Fruit fly (Drosophila melanogaster): ENCODE results near the gene ssx.

ssx gene

dm6 chrX:1387149-1387752 lies 16.9 kb downstream of the ssx start (continued):
- TF ChIP-seq CG11085 (GFP tag; IDR thresholded peaks at IDR 0.05): no peak
- no peak for TF ChIP-seq CG10462 (GFP tag; optimal IDR thresholded peaks at IDR 0.05)
- TF ChIP-seq CG30403 (GFP tag; optimal IDR thresholded peaks at IDR 0.05): no peak
- TF ChIP-seq Fer2 (tag; optimal IDR thresholded peaks at IDR 0.05): no peak
- TF ChIP-seq CG4707 (GFP tag; optimal IDR thresholded peaks at IDR 0.05): no peak
- no peak for TF ChIP-seq ind (GFP tag; optimal IDR thresholded peaks at IDR 0.05)
- no peak for TF ChIP-seq E2f1 (GFP tag; IDR thresholded peaks at IDR 0.05)
- TF ChIP-seq bab2 (GFP tag; optimal IDR thresholded peaks at IDR 0.05): no peak
- no peak for TF ChIP-seq dysf (GFP tag; IDR thresholded peaks at IDR 0.05)
- no peak for TF ChIP-seq CkIIα-i1 (GFP tag; IDR thresholded peaks at IDR 0.05)
- TF ChIP-seq otp (GFP tag; IDR thresholded peaks at IDR 0.05): no peak
- no peak for TF ChIP-seq Mrtf (GFP tag; IDR thresholded peaks at IDR 0.05)
- peak; percentile 47 for TF ChIP-seq CG15601 (tag; optimal IDR thresholded peaks at IDR 0.05)
- TF ChIP-seq inv (GFP tag; IDR thresholded peaks at IDR 0.05; ENCODE audit: partially characterized antibody): no peak
- no peak for TF ChIP-seq CHES-1-like (GFP tag; optimal IDR thresholded peaks at IDR 0.05)
- no peak for TF ChIP-seq HLH4C (GFP tag; IDR thresholded peaks at IDR 0.05; ENCODE audit: partially characterized antibody)
- TF ChIP-seq Antp (GFP tag; optimal IDR thresholded peaks at IDR 0.05): no peak
- no peak for TF ChIP-seq CG8290 (GFP tag; optimal IDR thresholded peaks at IDR 0.05)
- TF ChIP-seq CG8290 (tag; optimal IDR thresholded peaks at IDR 0.05): peak in 1 of 2 experiments; percentile 34
- TF ChIP-seq Ets65A (GFP tag): no peak
- TF ChIP-seq pfk (GFP tag; optimal IDR thresholded peaks at IDR 0.05): peak; percentile 55
- no peak for TF ChIP-seq hkb (optimal IDR thresholded peaks at IDR 0.05)
- no peak for TF ChIP-seq hkb (GFP tag; IDR thresholded peaks at IDR 0.05)
- peak; percentile 56 for TF ChIP-seq GATAe (GFP tag; conservative IDR thresholded peaks at IDR 0.05)
- TF ChIP-seq her (GFP tag; optimal IDR thresholded peaks at IDR 0.05): no peak
- no peak for TF ChIP-seq CG17829 (tag; optimal IDR thresholded peaks at IDR 0.05)
- TF ChIP-seq tx (GFP tag; optimal IDR thresholded peaks at IDR 0.05): no peak
- TF ChIP-seq cas (GFP tag; IDR thresholded peaks at IDR 0.05): no peak
- no peak for TF ChIP-seq pho (GFP tag; optimal IDR thresholded peaks at IDR 0.05)
- no peak for TF ChIP-seq shn (GFP tag; optimal IDR thresholded peaks at IDR 0.05)
- TF ChIP-seq CG8388 (GFP tag; optimal IDR thresholded peaks at IDR 0.05): no peak
- no peak for TF ChIP-seq CTCF (GFP tag; optimal IDR thresholded peaks at IDR 0.05)
- TF ChIP-seq fru (optimal IDR thresholded peaks at IDR 0.05): no peak
- no peak for TF ChIP-seq Abd-B (GFP tag; optimal IDR thresholded peaks at IDR 0.05)
- TF ChIP-seq CG3995 (GFP tag; optimal IDR thresholded peaks at IDR 0.05): no peak
- TF ChIP-seq sc (optimal IDR thresholded peaks at IDR 0.05): no peak
- TF ChIP-seq sc (GFP tag; optimal IDR thresholded peaks at IDR 0.05): peak; percentile 18
- TF ChIP-seq CG9609 (GFP tag; optimal IDR thresholded peaks at IDR 0.05): no peak
- TF ChIP-seq CG3847 (GFP tag; IDR thresholded peaks at IDR 0.05): no peak
- no peak for TF ChIP-seq scrt (GFP tag; optimal IDR thresholded peaks at IDR 0.05)
- no peak for TF ChIP-seq gt (GFP tag; IDR thresholded peaks at IDR 0.05)
- TF ChIP-seq CG30431 (GFP tag; optimal IDR thresholded peaks at IDR 0.05): no peak
- no peak for TF ChIP-seq Myb (GFP tag; optimal IDR thresholded peaks at IDR 0.05)
- TF ChIP-seq D19B (GFP tag; optimal IDR thresholded peaks at IDR 0.05): no peak
- no peak for TF ChIP-seq zen (tag; optimal IDR thresholded peaks at IDR 0.05)
- no peak for TF ChIP-seq Dll (GFP tag; IDR thresholded peaks at IDR 0.05; ENCODE audit: partially characterized antibody)
- no peak for TF ChIP-seq CG3163 (GFP tag; optimal IDR thresholded peaks at IDR 0.05)
- no peak for TF ChIP-seq CG7271 (tag; optimal IDR thresholded peaks at IDR 0.05)
- no peak for TF ChIP-seq seq (GFP tag; IDR thresholded peaks at IDR 0.05)
- TF ChIP-seq CG3838 (GFP tag; optimal IDR thresholded peaks at IDR 0.05): no peak
- no peak for TF ChIP-seq CG14667 (GFP tag; IDR thresholded peaks at IDR 0.05)
- no peak for TF ChIP-seq CG18476 (GFP tag; optimal IDR thresholded peaks at IDR 0.05)
- peak; percentile 28 for TF ChIP-seq HmgZ (tag; optimal IDR thresholded peaks at IDR 0.05)
- TF ChIP-seq CoRest (tag; optimal IDR thresholded peaks at IDR 0.05): no peak

Data from whole organism, embryonic.